Fruit fly (Drosophila melanogaster) Kc167 (cell line): Measurements from ENCODE around the gene Nckx30C.

Experiments used
- Myc ChIP-seq: fragments of >200 bp; optimal IDR thresholded peaks from 2 replicates; lab custom pipeline; 2017; ENCODE audit warnings: missing external identifiers
- Sin3A ChIP-seq: fragments of >200 bp; optimal IDR thresholded peaks from 2 replicates; lab custom pipeline; 2018; ENCODE audit warnings: missing external identifiers
- h ChIP-seq: fragments of >200 bp; optimal IDR thresholded peaks from 3 replicates; lab custom pipeline; 2018; ENCODE audit warnings: missing external identifiers
- insv ChIP-seq: fragments of >200 bp; optimal IDR thresholded peaks from 3 replicates; lab custom pipeline; 2018; ENCODE audit warnings: missing external identifiers
- psq ChIP-seq: fragments of >200 bp; optimal IDR thresholded peaks from 2 replicates; lab custom pipeline; 2017; ENCODE audit warnings: missing external identifiers
- ttk ChIP-seq: sonication (Bioruptor generic); optimal IDR thresholded peaks from 2 replicates; lab custom pipeline; 2017; ENCODE audit warnings: missing external identifiers

dm6 chr2L:9758856-9759255, 12.6 kb upstream of the Nckx30C start:
- TF ChIP-seq h (lab: Kevin White, UChicago) = no peak
- TF ChIP-seq ttk = no peak
- no peak for TF ChIP-seq Myc
- TF ChIP-seq psq (lab: Kevin White, UChicago) = no peak
- no peak for TF ChIP-seq Sin3A
- TF ChIP-seq insv (lab: Kevin White, UChicago) = no peak
